Worm (Caenorhabditis elegans): ENCODE measurements around the gene ugt-19.

The ugt-19 gene

ce11 chrIV:6047164-6047727 is 32.5 kb downstream of the ugt-19 start:
- peak; percentile 73 for TF ChIP-seq lin-14 (GFP tag; optimal IDR thresholded peaks at IDR 0.05)
- no peak for TF ChIP-seq nhr-11 (tag; optimal IDR thresholded peaks at IDR 0.05)
- peak; percentile 22 for TF ChIP-seq nhr-71 (tag; optimal IDR thresholded peaks at IDR 0.05)
- no peak for TF ChIP-seq ceh-63 (GFP tag; optimal IDR thresholded peaks at IDR 0.05)
- no peak for TF ChIP-seq zip-4 (GFP tag; optimal IDR thresholded peaks at IDR 0.05)
- no peak for TF ChIP-seq jun-1 (tag; optimal IDR thresholded peaks at IDR 0.05)
- no peak for TF ChIP-seq pag-3 (tag; optimal IDR thresholded peaks at IDR 0.05; ENCODE audit: borderline replicate concordance, insufficient read depth)
- TF ChIP-seq dsc-1 (tag; optimal IDR thresholded peaks at IDR 0.05): peak; percentile 73
- TF ChIP-seq unc-98 (GFP tag; IDR thresholded peaks at IDR 0.05): no peak
- no peak for TF ChIP-seq nhr-237 (tag; optimal IDR thresholded peaks at IDR 0.05)
- TF ChIP-seq ets-5 (GFP tag; IDR thresholded peaks at IDR 0.05): no peak
- no peak for TF ChIP-seq egl-27 (tag; optimal IDR thresholded peaks at IDR 0.05)
- TF ChIP-seq pax-3 (tag; optimal IDR thresholded peaks at IDR 0.05): no peak
- TF ChIP-seq lin-39 (tag; optimal IDR thresholded peaks at IDR 0.05): peak; percentile 82
- no peak for TF ChIP-seq nhr-47 (tag; optimal IDR thresholded peaks at IDR 0.05)
- TF ChIP-seq hlh-4 (tag; optimal IDR thresholded peaks at IDR 0.05): no peak
- TF ChIP-seq Y116A8C.19 (tag; optimal IDR thresholded peaks at IDR 0.05; ENCODE audit: borderline replicate concordance): no peak
- TF ChIP-seq ztf-4 (tag; optimal IDR thresholded peaks at IDR 0.05): no peak
- peak; percentile 56 for TF ChIP-seq fkh-10 (GFP tag; optimal IDR thresholded peaks at IDR 0.05)
- TF ChIP-seq nhr-19 (GFP tag; conservative IDR thresholded peaks at IDR 0.05): no peak
- peak; percentile 100 for TF ChIP-seq vab-15 (tag; optimal IDR thresholded peaks at IDR 0.05)
- TF ChIP-seq lin-35 (GFP tag; optimal IDR thresholded peaks at IDR 0.05): no peak
- no peak for TF ChIP-seq lin-13 (GFP tag; optimal IDR thresholded peaks at IDR 0.05)
- TF ChIP-seq mab-9 (GFP tag; IDR thresholded peaks at IDR 0.05): 0 out of 2 replicates have a peak, but pooled peaks have one; percentile 15
- TF ChIP-seq nhr-85 (tag): no peak
- no peak for TF ChIP-seq pqm-1 (tag; optimal IDR thresholded peaks at IDR 0.05)
- TF ChIP-seq lsy-2 (tag; optimal IDR thresholded peaks at IDR 0.05): peak in 1 of 2 experiments; percentile 0
- TF ChIP-seq efl-1 (optimal IDR thresholded peaks at IDR 0.05): no peak
- peak in 1 of 2 experiments; percentile 57 for TF ChIP-seq efl-1 (GFP tag; optimal IDR thresholded peaks at IDR 0.05 in 1 of 2)
- TF ChIP-seq unc-130 (tag; optimal IDR thresholded peaks at IDR 0.05): no peak
- TF ChIP-seq C34B4.2 (tag; optimal IDR thresholded peaks at IDR 0.05): no peak
- no peak for TF ChIP-seq ztf-11 (tag; optimal IDR thresholded peaks at IDR 0.05)
- no peak for TF ChIP-seq nhr-28 (tag; optimal IDR thresholded peaks at IDR 0.05)
- TF ChIP-seq unc-86 (tag; optimal IDR thresholded peaks at IDR 0.05): no peak
- no peak for TF ChIP-seq isw-1 (GFP tag; IDR thresholded peaks at IDR 0.05)
- no peak for TF ChIP-seq efl-3 (GFP tag; optimal IDR thresholded peaks at IDR 0.05)
- no peak for TF ChIP-seq nhr-76 (tag; optimal IDR thresholded peaks at IDR 0.05)
- no peak for TF ChIP-seq lir-3 (tag; optimal IDR thresholded peaks at IDR 0.05; ENCODE audit: poor library complexity)
- no peak for TF ChIP-seq alr-1 (tag; optimal IDR thresholded peaks at IDR 0.05; ENCODE audit: borderline replicate concordance)

ce11 chrIV:6040676-6041075 is 39.1 kb downstream of the ugt-19 start, which contains the start of gene kcc-2:
TSS of gene kcc-2 (plus strand) at chrIV:6040976.
- TF ChIP-seq unc-130 (tag; optimal IDR thresholded peaks at IDR 0.05) (no peak), lin-14 (GFP tag; optimal IDR thresholded peaks at IDR 0.05) (no peak), unc-30 (tag; optimal IDR thresholded peaks at IDR 0.05) (no peak), hlh-17 (GFP tag; optimal IDR thresholded peaks at IDR 0.05; ENCODE audit: borderline replicate concordance) (no peak), alr-1 (tag; optimal IDR thresholded peaks at IDR 0.05; ENCODE audit: borderline replicate concordance) (no peak), nhr-85 (tag) (no peak)
